Worm (Caenorhabditis elegans): Measurements from ENCODE around the gene F39E9.14.

ce11 chrII:3310957-3311657, 20.7 kb upstream of the F39E9.14 start:
- TF ChIP-seq pag-3 (tag; optimal IDR thresholded peaks at IDR 0.05; ENCODE audit: borderline replicate concordance) (no peak), nfya-1 (tag; optimal IDR thresholded peaks at IDR 0.05) (no peak), dmd-4 (tag; optimal IDR thresholded peaks at IDR 0.05; ENCODE audit: borderline replicate concordance) (no peak), C08G9.2 (tag; optimal IDR thresholded peaks at IDR 0.05) (no peak), ttx-3 (tag; optimal IDR thresholded peaks at IDR 0.05) (no peak), npax-4 (tag; optimal IDR thresholded peaks at IDR 0.05) (no peak), ceh-19 (GFP tag; optimal IDR thresholded peaks at IDR 0.05) (no peak), pros-1 (tag; optimal IDR thresholded peaks at IDR 0.05) (no peak), ref-2 (tag; optimal IDR thresholded peaks at IDR 0.05) (no peak), ceh-6 (GFP tag; optimal IDR thresholded peaks at IDR 0.05) (no peak), ceh-18 (tag; optimal IDR thresholded peaks at IDR 0.05) (no peak), tbx-2 (tag; optimal IDR thresholded peaks at IDR 0.05) (no peak), K02D7.2 (tag; optimal IDR thresholded peaks at IDR 0.05) (no peak)
